Fruit fly (Drosophila melanogaster) whole organism, embryonic: ENCODE results near the gene Jarid2.

Experiments
- CG10209 ChIP-seq: fragments of 200-800 bp; sonication (Bioruptor generic); optimal IDR thresholded peaks from 3 replicates; lab custom pipeline; 2017; ENCODE audit warnings: missing biosample characterization, mild to moderate bottlenecking, missing genetic modification characterization, missing genetic modification reagents
- CG10321 ChIP-seq: fragments of 200-800 bp; sonication (Bioruptor generic); IDR thresholded peaks from 2 replicates; pipeline ENCODE4 v1.3.6; 2022; ENCODE audit warnings: missing biosample characterization, missing genetic modification characterization
- CG10431 ChIP-seq: fragments of 200-800 bp; sonication (Bioruptor generic); optimal IDR thresholded peaks from 3 replicates; lab custom pipeline; 2018; ENCODE audit warnings: missing biosample characterization, mild to moderate bottlenecking, missing genetic modification characterization
- CG10462 ChIP-seq: fragments of 200-800 bp; sonication (Bioruptor generic); optimal IDR thresholded peaks from 2 replicates; lab custom pipeline; 2016; ENCODE audit warnings: missing biosample characterization, missing genetic modification characterization
- CG10565 ChIP-seq: fragments of 200-800 bp; sonication (Bioruptor generic); optimal IDR thresholded peaks from 3 replicates; lab custom pipeline; 2016; ENCODE audit warnings: missing biosample characterization, mild to moderate bottlenecking, missing genetic modification characterization
- CG10654 ChIP-seq: fragments of 200-800 bp; sonication (Bioruptor generic); optimal IDR thresholded peaks from 2 replicates; lab custom pipeline; 2016; ENCODE audit warnings: missing biosample characterization, missing genetic modification characterization
- CG13775 ChIP-seq: fragments of 200-800 bp; sonication (Bioruptor generic); optimal IDR thresholded peaks from 3 replicates; lab custom pipeline; 2017; ENCODE audit warnings: missing biosample characterization, mild to moderate bottlenecking, missing genetic modification characterization
- CG13894 ChIP-seq: fragments of 200-800 bp; sonication (Bioruptor generic); optimal IDR thresholded peaks from 3 replicates; lab custom pipeline; 2018; ENCODE audit warnings: missing biosample characterization, mild to moderate bottlenecking, missing genetic modification characterization, moderate library complexity
- CG14667 ChIP-seq: fragments of 200-800 bp; sonication (Bioruptor generic); IDR thresholded peaks from 2 replicates; pipeline ENCODE4 v1.3.6; 2022; ENCODE audit warnings: missing biosample characterization, missing genetic modification characterization
- CG14710 ChIP-seq: fragments of 200-800 bp; sonication (Bioruptor generic); optimal IDR thresholded peaks from 3 replicates; lab custom pipeline; 2019; ENCODE audit warnings: missing biosample characterization, mild to moderate bottlenecking, missing genetic modification characterization, moderate library complexity
- CG15269 ChIP-seq: fragments of 200-800 bp; sonication (Bioruptor generic); optimal IDR thresholded peaks from 2 replicates; lab custom pipeline; 2018; ENCODE audit warnings: missing biosample characterization, mild to moderate bottlenecking, missing genetic modification characterization, moderate library complexity
- CG17361 ChIP-seq: fragments of 200-800 bp; sonication (Bioruptor generic); IDR thresholded peaks from 3 replicates; pipeline ENCODE4 v1.3.6; 2022; ENCODE audit warnings: missing biosample characterization, missing genetic modification characterization
- CG17612 ChIP-seq: fragments of 200-800 bp; sonication (Bioruptor generic); IDR thresholded peaks from 2 replicates; pipeline ENCODE4 v1.3.6; 2022; ENCODE audit warnings: missing biosample characterization, missing genetic modification characterization
- CG2889 ChIP-seq: fragments of 200-800 bp; sonication (Bioruptor generic); IDR thresholded peaks from 3 replicates; pipeline ENCODE4 v1.3.6; 2022; ENCODE audit warnings: missing biosample characterization, missing genetic modification characterization
- CG31365 ChIP-seq: fragments of 200-800 bp; sonication (Bioruptor generic); optimal IDR thresholded peaks from 2 replicates; lab custom pipeline; 2018; ENCODE audit warnings: missing biosample characterization, mild to moderate bottlenecking, missing genetic modification characterization
- CG31441 ChIP-seq: fragments of 200-800 bp; sonication (Bioruptor generic); IDR thresholded peaks from 2 replicates; pipeline ENCODE4 v1.3.6; 2022; ENCODE audit warnings: missing biosample characterization, missing genetic modification characterization
- CG3163 ChIP-seq: fragments of 200-800 bp; sonication (Bioruptor generic); optimal IDR thresholded peaks from 3 replicates; lab custom pipeline; 2016; ENCODE audit warnings: missing biosample characterization, missing genetic modification characterization
- CG7745 ChIP-seq: fragments of 200-800 bp; sonication (Bioruptor generic); optimal IDR thresholded peaks from 2 replicates; lab custom pipeline; 2018; ENCODE audit warnings: missing biosample characterization, mild to moderate bottlenecking, missing genetic modification characterization, moderate library complexity
- CG8388 ChIP-seq: fragments of 200-800 bp; sonication (Bioruptor generic); optimal IDR thresholded peaks from 2 replicates; lab custom pipeline; 2019; ENCODE audit warnings: missing biosample characterization, mild to moderate bottlenecking, missing genetic modification characterization, moderate library complexity
- CoRest ChIP-seq: fragments of 200-800 bp; sonication (Bioruptor generic); optimal IDR thresholded peaks from 3 replicates; lab custom pipeline; 2018; ENCODE audit warnings: missing biosample characterization, mild to moderate bottlenecking, missing genetic modification characterization, moderate library complexity
- Dip2 ChIP-seq: fragments of 200-800 bp; sonication (Bioruptor generic); IDR thresholded peaks from 2 replicates; pipeline ENCODE4 v1.3.6; 2022; ENCODE audit warnings: missing biosample characterization, missing genetic modification characterization
- E2f1 ChIP-seq: fragments of 200-800 bp; sonication (Bioruptor generic); IDR thresholded peaks from 2 replicates; pipeline ENCODE4 v1.3.6; 2022; ENCODE audit warnings: missing biosample characterization, missing genetic modification characterization
- Oli ChIP-seq: fragments of 200-800 bp; sonication (Bioruptor generic); optimal IDR thresholded peaks from 2 replicates; lab custom pipeline; 2018; ENCODE audit warnings: missing biosample characterization, mild to moderate bottlenecking, missing genetic modification characterization, moderate library complexity
- Sox100B ChIP-seq: fragments of 200-800 bp; sonication (Bioruptor generic); optimal IDR thresholded peaks from 3 replicates; lab custom pipeline; 2018; ENCODE audit warnings: missing biosample characterization, mild to moderate bottlenecking, missing genetic modification characterization
- Trl ChIP-seq, 3 experiments: fragments of >200 bp in 2 of 3; fragments of 200-800 bp in 1 of 3; sonication (Bioruptor generic) in 1 of 3; optimal IDR thresholded peaks; 2 replicates in 1 of 3; 3 replicates in 2 of 3; lab custom pipeline; 2016 to 2017; ENCODE audit warnings: missing biosample characterization in 1 of 3, missing genetic modification characterization in 1 of 3
- caup ChIP-seq: fragments of 200-800 bp; sonication (Bioruptor generic); optimal IDR thresholded peaks from 3 replicates; lab custom pipeline; 2017; ENCODE audit warnings: missing biosample characterization, mild to moderate bottlenecking, missing genetic modification characterization, moderate library complexity; ENCODE audit not compliant: severe bottlenecking
- crc ChIP-seq: fragments of 200-800 bp; sonication (Bioruptor generic); optimal IDR thresholded peaks from 2 replicates; lab custom pipeline; 2016; ENCODE audit warnings: missing biosample characterization, missing genetic modification characterization
- croc ChIP-seq: fragments of 200-800 bp; sonication (Bioruptor generic); conservative IDR thresholded peaks from 3 replicates; pipeline ENCODE4 v1.3.6; 2022; ENCODE audit warnings: missing biosample characterization, missing genetic modification characterization
- dan ChIP-seq: fragments of 200-800 bp; sonication (Bioruptor generic); IDR thresholded peaks from 2 replicates; pipeline ENCODE4 v1.3.6; 2022; ENCODE audit warnings: missing biosample characterization, missing genetic modification characterization
- dm ChIP-seq: fragments of 200-800 bp; sonication (Bioruptor generic); optimal IDR thresholded peaks from 3 replicates; lab custom pipeline; 2016; ENCODE audit warnings: missing biosample characterization, missing genetic modification characterization
- eve ChIP-seq, 2 experiments: fragments of >200 bp; optimal IDR thresholded peaks; 2 replicates each; lab custom pipeline; 2017; ENCODE audit warnings: missing biosample characterization in 2 of 2, missing genetic modification characterization in 2 of 2
- exex ChIP-seq: fragments of 200-800 bp; sonication (Bioruptor generic); optimal IDR thresholded peaks from 4 replicates; lab custom pipeline; 2018; ENCODE audit warnings: missing biosample characterization, mild to moderate bottlenecking, missing genetic modification characterization, moderate library complexity
- fru ChIP-seq: fragments of >200 bp; optimal IDR thresholded peaks from 2 replicates; lab custom pipeline; 2017
- lab ChIP-seq: fragments of 200-800 bp; sonication (Bioruptor generic); optimal IDR thresholded peaks from 3 replicates; lab custom pipeline; 2017; ENCODE audit warnings: missing biosample characterization, missing genetic modification characterization, mild to moderate bottlenecking, moderate library complexity, missing genetic modification reagents
- pfk ChIP-seq: fragments of 200-800 bp; sonication (Bioruptor generic); optimal IDR thresholded peaks from 2 replicates; lab custom pipeline; 2018; ENCODE audit warnings: missing biosample characterization, mild to moderate bottlenecking, missing genetic modification characterization, moderate library complexity
- ranshi ChIP-seq: fragments of 200-800 bp; sonication (Bioruptor generic); IDR thresholded peaks from 2 replicates; pipeline ENCODE4 v1.3.6; 2022; ENCODE audit warnings: missing biosample characterization, missing genetic modification characterization
- repo ChIP-seq: fragments of 200-800 bp; sonication (Bioruptor generic); optimal IDR thresholded peaks from 2 replicates; lab custom pipeline; 2016; ENCODE audit warnings: missing biosample characterization, missing genetic modification characterization
- sc ChIP-seq, 3 experiments: fragments of >200 bp in 2 of 3; fragments of 200-800 bp in 1 of 3; sonication (Bioruptor generic) in 1 of 3; optimal IDR thresholded peaks; 2 replicates in 2 of 3; 3 replicates in 1 of 3; lab custom pipeline; 2017; ENCODE audit warnings: mild to moderate bottlenecking in 1 of 3, missing biosample characterization in 1 of 3, missing genetic modification characterization in 1 of 3, missing genetic modification reagents in 1 of 3
- sd ChIP-seq: fragments of 200-800 bp; sonication (Bioruptor generic); optimal IDR thresholded peaks from 3 replicates; lab custom pipeline; 2018; ENCODE audit warnings: missing biosample characterization, mild to moderate bottlenecking, missing genetic modification characterization, moderate library complexity
- sens ChIP-seq: fragments of 200-800 bp; sonication (Bioruptor generic); peaks from one replicate; lab custom pipeline; 2016; ENCODE audit warnings: missing biosample characterization, missing genetic modification characterization
- sens-2 ChIP-seq: fragments of 200-800 bp; sonication (Bioruptor generic); IDR thresholded peaks from 2 replicates; pipeline ENCODE4 v1.3.6; 2022; ENCODE audit warnings: missing biosample characterization, missing genetic modification characterization
- sug ChIP-seq: fragments of 200-800 bp; optimal IDR thresholded peaks from 2 replicates; lab custom pipeline; 2019; ENCODE audit warnings: missing biosample characterization, mild to moderate bottlenecking, missing genetic modification characterization, moderate library complexity
- trh ChIP-seq: fragments of 200-800 bp; sonication (Bioruptor generic); optimal IDR thresholded peaks from 2 replicates; lab custom pipeline; 2016; ENCODE audit warnings: missing biosample characterization, missing genetic modification characterization
- tup ChIP-seq: fragments of 200-800 bp; sonication (Bioruptor generic); optimal IDR thresholded peaks from 2 replicates; lab custom pipeline; 2016; ENCODE audit warnings: missing biosample characterization, mild to moderate bottlenecking, missing genetic modification characterization, moderate library complexity
- unpg ChIP-seq: fragments of 200-800 bp; sonication (Bioruptor generic); optimal IDR thresholded peaks from 3 replicates; lab custom pipeline; 2018; ENCODE audit warnings: missing biosample characterization, mild to moderate bottlenecking, missing genetic modification characterization, moderate library complexity

Jarid2 gene

dm6 chr3L:9505007-9505712, 28.3 kb downstream of the Jarid2 start, which contains the start of gene path (continued):
- TF ChIP-seq CoRest = peak; percentile 19
- no peak for TF ChIP-seq CG14667
- TF ChIP-seq CG17612 (GFP tag; lab: Robert Waterston, UW) = no peak
- peak; percentile 1 for TF ChIP-seq sd (tag; lab: Kevin White, UChicago)
- peak; percentile 3 for TF ChIP-seq CG13775
- no peak for TF ChIP-seq sens-2 (GFP tag; lab: Robert Waterston, UW)
- peak; percentile 66 for TF ChIP-seq CG14710 (tag; lab: Kevin White, UChicago)
- TF ChIP-seq Sox100B (GFP tag; lab: Kevin White, UChicago) = peak; percentile 82
- TF ChIP-seq ranshi = peak; percentile 19; the same call in 1 of the 2 replicates
- TF ChIP-seq lab (GFP tag; lab: Kevin White, UChicago) = peak; percentile 40
- no peak; the same call in 1 of the 2 replicates for TF ChIP-seq E2f1
- peak; percentile 57 for TF ChIP-seq dm
- TF ChIP-seq sug (tag; lab: Kevin White, UChicago) = peak; percentile 9
- no peak for TF ChIP-seq CG10462 (GFP tag; lab: Kevin White, UChicago)
- TF ChIP-seq dan (GFP tag; lab: Robert Waterston, UW) = no peak

dm6 chr3L:9505713-9506062, 28.9 kb downstream of the Jarid2 start:
- TF ChIP-seq CG10654 (no peak), CG17361 (GFP tag; lab: Robert Waterston, UW) (peak; percentile 46; the same call in 2 of the 3 replicates), crc (GFP tag; lab: Kevin White, UChicago) (peak; percentile 16), CG3163 (GFP tag; lab: Kevin White, UChicago) (peak; percentile 83), E2f1 (no peak), CG13894 (tag; lab: Kevin White, UChicago) (peak; percentile 29), Trl (optimal IDR thresholded peaks at IDR 0.05; lab: Kevin White, UChicago) (peak; percentile 9 to 21), Trl (GFP tag; optimal IDR thresholded peaks at IDR 0.05; lab: Kevin White, UChicago) (no peak), CG10565 (GFP tag; lab: Kevin White, UChicago) (no peak), Sox100B (GFP tag; lab: Kevin White, UChicago) (peak; percentile 61), CG10321 (GFP tag; lab: Robert Waterston, UW) (peak; percentile 69; the same call in 1 of the 2 replicates), sens (GFP tag; lab: Kevin White, UChicago) (peak; percentile 26)

- TF ChIP-seq fru (lab: Kevin White, UChicago) (no peak), tup (no peak), exex (tag; lab: Kevin White, UChicago) (peak; percentile 64), CG2889 (GFP tag; lab: Robert Waterston, UW) (no peak)
Measured at dm6 chr3L:9506421-9506820, 29.6 kb downstream of the Jarid2 start.

- TF ChIP-seq CG10431 (GFP tag; lab: Kevin White, UChicago) (no peak), ranshi (peak; percentile 7; the same call in 1 of the 2 replicates), CG31441 (GFP tag; lab: Robert Waterston, UW) (peak; percentile 74), CG7745 (tag; lab: Kevin White, UChicago) (peak; percentile 39), sc (optimal IDR thresholded peaks at IDR 0.05; lab: Kevin White, UChicago) (no peak), sc (GFP tag; optimal IDR thresholded peaks at IDR 0.05; lab: Kevin White, UChicago) (peak; percentile 32), CG15269 (peak; percentile 70), CG2889 (GFP tag; lab: Robert Waterston, UW) (no peak), Dip2 (GFP tag; lab: Robert Waterston, UW) (no peak), unpg (GFP tag; lab: Kevin White, UChicago) (peak; percentile 75), Oli (tag; lab: Kevin White, UChicago) (peak; percentile 60), eve (GFP tag; optimal IDR thresholded peaks at IDR 0.05; lab: Kevin White, UChicago) (no peak), CG31365 (tag; lab: Kevin White, UChicago) (no peak), CG8388 (peak; percentile 72), croc (GFP tag; lab: Robert Waterston, UW) (peak; percentile 32; the same call in 1 of the 3 replicates), pfk (GFP tag; lab: Kevin White, UChicago) (no peak), CG10209 (GFP tag; lab: Kevin White, UChicago) (peak; percentile 49), trh (GFP tag; lab: Kevin White, UChicago) (peak; percentile 0), repo (GFP tag; lab: Kevin White, UChicago) (no peak), caup (GFP tag; lab: Kevin White, UChicago) (peak; percentile 43)
Measured at dm6 chr3L:9508653-9509036, 31.8 kb downstream of the Jarid2 start.
